Worm (Caenorhabditis elegans): ENCODE measurements around the gene Y39A1A.2.

DNA sequence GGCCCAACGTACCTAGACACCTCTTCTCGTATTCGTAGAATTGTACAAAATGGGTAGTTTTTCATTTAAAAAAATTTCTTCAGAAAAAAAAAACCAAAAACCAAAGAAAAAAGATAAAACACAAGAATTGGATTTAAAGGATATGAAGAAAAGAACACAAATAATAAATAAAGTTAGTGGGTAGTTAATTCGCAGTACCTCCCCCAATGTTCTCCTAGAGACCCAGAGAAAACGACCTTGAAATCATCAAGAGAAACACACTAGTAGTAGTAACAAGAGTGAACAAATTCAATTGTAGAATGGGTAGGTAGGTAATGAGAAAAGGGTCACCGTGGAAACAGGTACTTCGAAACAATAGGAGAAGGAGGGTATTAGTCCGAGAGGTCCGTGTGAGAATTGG lies 25.6 kb downstream of the Y39A1A.2 start:
- TF ChIP-seq ama-1 (optimal IDR thresholded peaks at IDR 0.05): no peak
- TF ChIP-seq ama-1 (GFP tag; optimal IDR thresholded peaks at IDR 0.05): no peak
- TF ChIP-seq nhr-120 (GFP tag; IDR thresholded peaks at IDR 0.05): no peak
- TF ChIP-seq hmg-20 (GFP tag; IDR thresholded peaks at IDR 0.05): no peak
- TF ChIP-seq snpc-4 (GFP tag; optimal IDR thresholded peaks at IDR 0.05): no peak
- no peak for TF ChIP-seq snpc-4 (tag; optimal IDR thresholded peaks at IDR 0.05)
- TF ChIP-seq snpc-1.1 (tag; optimal IDR thresholded peaks at IDR 0.05; ENCODE audit: insufficient read depth): no peak
- TF ChIP-seq tbp1 (GFP tag; optimal IDR thresholded peaks at IDR 0.05): no peak
- no peak for TF ChIP-seq bed-1 (GFP tag; IDR thresholded peaks at IDR 0.05)
- TF ChIP-seq die-1 (tag; optimal IDR thresholded peaks at IDR 0.05): no peak
- no peak for TF ChIP-seq rcor-1 (GFP tag; IDR thresholded peaks at IDR 0.05)
